Worm (Caenorhabditis elegans) whole organism, mixed stage, embryonic: Measurements from ENCODE around the gene F46E10.3.

Source experiments
- M03D4.4 ChIP-seq: sonication (generic microtip); optimal IDR thresholded peaks from 2 replicates; lab custom pipeline; 2017; ENCODE audit warnings: mild to moderate bottlenecking, missing genetic modification characterization, missing compliant biosample characterization
- blmp-1 ChIP-seq: fragments of 150-350 bp; optimal IDR thresholded peaks from 2 replicates; lab custom pipeline; 2014; ENCODE audit warnings: missing biosample characterization, missing genetic modification characterization
- ceh-39 ChIP-seq: fragments of 150-350 bp; optimal IDR thresholded peaks from 2 replicates; lab custom pipeline; 2014; ENCODE audit warnings: missing biosample characterization, missing genetic modification characterization
- ceh-43 ChIP-seq: fragments of 200-800 bp; sonication (Bioruptor generic); optimal IDR thresholded peaks from 2 replicates; lab custom pipeline; 2018; ENCODE audit warnings: mild to moderate bottlenecking, missing genetic modification characterization, moderate library complexity, missing compliant biosample characterization
- ceh-83 ChIP-seq: fragments of 200-800 bp; sonication (Bioruptor generic); optimal IDR thresholded peaks from 2 replicates; lab custom pipeline; 2018; ENCODE audit warnings: mild to moderate bottlenecking, missing genetic modification characterization, missing compliant biosample characterization
- ces-1 ChIP-seq: fragments of 150-350 bp; optimal IDR thresholded peaks from 2 replicates; lab custom pipeline; 2014; ENCODE audit warnings: missing biosample characterization, missing genetic modification reagents, missing genetic modification characterization
- cnd-1 ChIP-seq: fragments of 200-800 bp; sonication (Bioruptor generic); optimal IDR thresholded peaks from 2 replicates; lab custom pipeline; 2018; ENCODE audit warnings: mild to moderate bottlenecking, missing genetic modification characterization, missing compliant biosample characterization
- drap-1 ChIP-seq: fragments of 200-800 bp; sonication (Bioruptor generic); optimal IDR thresholded peaks from 3 replicates; lab custom pipeline; 2018; ENCODE audit warnings: mild to moderate bottlenecking, missing genetic modification characterization, missing compliant biosample characterization
- elt-1 ChIP-seq: sonication (generic microtip); optimal IDR thresholded peaks from 2 replicates; lab custom pipeline; 2017; ENCODE audit warnings: missing genetic modification characterization, mild to moderate bottlenecking, missing compliant biosample characterization, antibody characterized with exemption, moderate library complexity, borderline replicate concordance; ENCODE audit not compliant: insufficient read depth
- elt-3 ChIP-seq: fragments of 150-350 bp; optimal IDR thresholded peaks from 2 replicates; lab custom pipeline; 2014; ENCODE audit warnings: missing biosample characterization, missing genetic modification characterization
- flh-1 ChIP-seq: fragments of 200-800 bp; sonication (Bioruptor generic); optimal IDR thresholded peaks from 2 replicates; lab custom pipeline; 2018; ENCODE audit warnings: mild to moderate bottlenecking, missing genetic modification characterization, moderate library complexity, missing compliant biosample characterization
- ham-2 ChIP-seq: fragments of 200-800 bp; sonication (Bioruptor generic); optimal IDR thresholded peaks from 2 replicates; lab custom pipeline; 2018; ENCODE audit warnings: mild to moderate bottlenecking, missing genetic modification characterization, missing compliant biosample characterization
- hlh-1 ChIP-seq: fragments of 150-350 bp; optimal IDR thresholded peaks from 2 replicates; lab custom pipeline; 2014; ENCODE audit warnings: missing biosample characterization, missing genetic modification reagents, missing genetic modification characterization
- lin-13 ChIP-seq: fragments of 150-350 bp; optimal IDR thresholded peaks from 2 replicates; lab custom pipeline; 2014; ENCODE audit warnings: missing biosample characterization, missing genetic modification characterization
- lin-32 ChIP-seq: fragments of 200-800 bp; sonication (Bioruptor generic); optimal IDR thresholded peaks from 2 replicates; lab custom pipeline; 2018; ENCODE audit warnings: mild to moderate bottlenecking, missing genetic modification characterization, missing compliant biosample characterization
- lsy-2 ChIP-seq: fragments of 150-350 bp; optimal IDR thresholded peaks from 2 replicates; lab custom pipeline; 2014; ENCODE audit warnings: missing biosample characterization, missing genetic modification characterization
- mab-5 ChIP-seq: fragments of 150-350 bp; optimal IDR thresholded peaks from 2 replicates; lab custom pipeline; 2014; ENCODE audit warnings: missing biosample characterization, missing genetic modification characterization
- mls-2 ChIP-seq: sonication (generic microtip); optimal IDR thresholded peaks from 2 replicates; lab custom pipeline; 2016; ENCODE audit warnings: mild to moderate bottlenecking, missing genetic modification characterization, moderate library complexity, missing compliant biosample characterization
- nhr-12 ChIP-seq: fragments of 150-350 bp; optimal IDR thresholded peaks from 2 replicates; lab custom pipeline; 2014; ENCODE audit warnings: missing biosample characterization, missing genetic modification characterization
- nhr-2 ChIP-seq: fragments of 150-350 bp; optimal IDR thresholded peaks from 2 replicates; lab custom pipeline; 2014; ENCODE audit warnings: missing biosample characterization, missing genetic modification characterization
- nhr-237 ChIP-seq: fragments of 150-350 bp; optimal IDR thresholded peaks from 2 replicates; lab custom pipeline; 2014; ENCODE audit warnings: missing biosample characterization, missing genetic modification characterization
- nhr-28 ChIP-seq: fragments of 150-350 bp; optimal IDR thresholded peaks from 2 replicates; lab custom pipeline; 2014; ENCODE audit warnings: missing biosample characterization, missing genetic modification characterization
- nhr-76 ChIP-seq: sonication (generic microtip); optimal IDR thresholded peaks from 2 replicates; lab custom pipeline; 2017; ENCODE audit warnings: missing biosample characterization, missing genetic modification characterization
- pha-4 ChIP-seq: fragments of 150-350 bp; optimal IDR thresholded peaks from 2 replicates; lab custom pipeline; 2018; ENCODE audit warnings: missing biosample characterization, missing genetic modification reagents, missing genetic modification characterization
- sem-2 ChIP-seq: fragments of 200-800 bp; sonication (Bioruptor generic); optimal IDR thresholded peaks from 2 replicates; lab custom pipeline; 2018; ENCODE audit warnings: mild to moderate bottlenecking, missing genetic modification characterization, missing compliant biosample characterization
- sptf-1 ChIP-seq: sonication (generic microtip); optimal IDR thresholded peaks from 2 replicates; lab custom pipeline; 2017; ENCODE audit warnings: mild to moderate bottlenecking, missing genetic modification characterization, moderate library complexity, missing compliant biosample characterization
- unc-39 ChIP-seq: fragments of 150-350 bp; optimal IDR thresholded peaks from 2 replicates; lab custom pipeline; 2014; ENCODE audit warnings: missing biosample characterization, missing genetic modification characterization
- unc-62 ChIP-seq: fragments of 150-350 bp; optimal IDR thresholded peaks from 2 replicates; lab custom pipeline; 2014; ENCODE audit warnings: missing biosample characterization, missing genetic modification reagents, missing genetic modification characterization
- zip-8 ChIP-seq: fragments of 150-350 bp; optimal IDR thresholded peaks from 2 replicates; lab custom pipeline; 2014; ENCODE audit warnings: missing biosample characterization, missing genetic modification characterization
- ztf-11 ChIP-seq: fragments of 150-350 bp; optimal IDR thresholded peaks from 2 replicates; lab custom pipeline; 2014; ENCODE audit warnings: missing biosample characterization, missing genetic modification characterization

Gene F46E10.3

DNA sequence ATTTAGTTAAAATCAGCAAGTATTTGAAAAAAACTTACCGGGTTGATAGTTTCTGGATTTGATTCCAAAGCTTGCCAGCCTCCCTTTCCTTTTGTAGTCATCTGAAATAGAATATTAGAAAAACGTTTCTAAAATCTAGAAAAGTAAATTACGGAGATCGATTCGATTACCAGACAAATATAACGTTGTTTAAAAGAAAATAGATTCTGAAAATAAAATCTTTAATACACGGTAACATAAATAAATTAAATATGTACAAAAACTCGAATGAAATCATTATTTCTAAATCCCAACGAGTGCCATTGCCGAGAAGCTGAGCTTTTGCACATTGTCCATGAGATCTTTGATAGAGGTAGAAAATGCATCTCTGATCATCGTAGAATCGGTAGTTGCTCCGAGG lies 9.4 kb upstream of the F46E10.3 start, which contains the start of gene ubh-3:
Gene ubh-3, minus strand, starts transcription at position 101 of the 400 bp plus-strand sequence.
- no peak for TF ChIP-seq ceh-39 (tag; lab: Kevin White, UChicago)
- no peak for TF ChIP-seq nhr-28 (tag; lab: Kevin White, UChicago)
- TF ChIP-seq ceh-43 (GFP tag; lab: Kevin White, UChicago), result no peak
- no peak for TF ChIP-seq nhr-12 (tag; lab: Kevin White, UChicago)
- no peak for TF ChIP-seq elt-3
- TF ChIP-seq ham-2 (GFP tag; lab: Kevin White, UChicago), result no peak
- no peak for TF ChIP-seq unc-62 (GFP tag; lab: Kevin White, UChicago)
- no peak for TF ChIP-seq sem-2
- no peak for TF ChIP-seq sptf-1 (tag; lab: Kevin White, UChicago)
- no peak for TF ChIP-seq unc-39
- TF ChIP-seq lin-32 (GFP tag; lab: Kevin White, UChicago), result no peak
- no peak for TF ChIP-seq drap-1 (GFP tag; lab: Kevin White, UChicago)
- no peak for TF ChIP-seq elt-1
- no peak for TF ChIP-seq pha-4 (tag; lab: Kevin White, UChicago)
- TF ChIP-seq lsy-2 (tag; lab: Kevin White, UChicago), result no peak
- no peak for TF ChIP-seq flh-1 (GFP tag; lab: Kevin White, UChicago)
- no peak for TF ChIP-seq blmp-1 (tag; lab: Kevin White, UChicago)
- TF ChIP-seq hlh-1 (tag; lab: Kevin White, UChicago), result no peak
- TF ChIP-seq mls-2 (tag; lab: Kevin White, UChicago), result no peak
- TF ChIP-seq ztf-11 (tag; lab: Kevin White, UChicago), result no peak

ce11 chrV:6509717-6510116 lies 8.4 kb upstream of the F46E10.3 start, which contains the start of gene ubh-2:
ubh-2 (minus strand) TSS chrV:6509817.
- TF ChIP-seq nhr-237 (tag; lab: Kevin White, UChicago) (no peak), drap-1 (GFP tag; lab: Kevin White, UChicago) (no peak), ham-2 (GFP tag; lab: Kevin White, UChicago) (no peak), zip-8 (tag; lab: Kevin White, UChicago) (no peak)

DNA sequence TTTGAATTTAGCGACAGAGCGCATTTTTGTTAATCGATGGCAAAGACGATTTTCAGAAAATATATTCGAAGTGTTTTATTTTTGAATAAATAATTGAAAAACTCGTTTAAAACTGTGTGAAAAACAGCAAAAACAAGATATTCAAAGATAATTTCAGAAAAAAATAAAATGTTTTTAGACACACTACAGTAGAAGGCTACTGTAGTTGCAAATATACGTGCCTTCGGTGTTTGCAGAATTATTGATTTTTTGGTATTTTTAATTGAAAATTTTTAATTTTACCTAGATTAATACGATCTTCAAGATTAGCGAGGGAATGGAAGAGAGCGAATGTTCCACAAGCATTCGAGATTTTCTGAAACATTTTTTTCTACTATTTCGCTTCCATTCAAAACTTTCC lies 7.5 kb upstream of the F46E10.3 start:
- TF ChIP-seq drap-1 (GFP tag; lab: Kevin White, UChicago), result no peak
- TF ChIP-seq ceh-83 (GFP tag; lab: Kevin White, UChicago), result no peak
- TF ChIP-seq lin-13 (tag; lab: Kevin White, UChicago), result no peak
- TF ChIP-seq sem-2, result no peak
- TF ChIP-seq flh-1 (GFP tag; lab: Kevin White, UChicago), result no peak
- TF ChIP-seq nhr-28 (tag; lab: Kevin White, UChicago), result no peak

DNA sequence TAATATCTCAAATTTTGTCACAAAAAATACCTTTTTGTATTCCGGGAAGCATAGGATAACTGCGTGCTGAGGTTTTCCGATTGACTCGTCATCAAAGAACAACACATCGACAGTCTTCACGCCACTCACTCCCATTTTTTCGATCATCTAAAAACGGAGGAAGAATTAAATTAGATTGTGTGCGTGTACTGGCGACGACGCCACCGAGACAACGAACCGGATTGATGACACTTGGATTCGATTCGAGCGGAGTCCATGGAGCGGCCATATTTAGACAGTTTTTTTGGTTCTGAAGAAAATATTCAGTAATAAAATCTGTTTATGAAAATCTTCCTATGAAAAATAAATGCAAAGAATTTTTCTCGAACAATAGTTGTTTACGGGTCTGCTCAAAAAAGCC lies 7.0 kb upstream of the F46E10.3 start, which contains the start of gene ubh-1:
Gene ubh-1, minus strand, starts transcription at position 289 of the 400 bp plus-strand sequence.
- no peak for TF ChIP-seq ceh-39 (tag; lab: Kevin White, UChicago)
- no peak for TF ChIP-seq lsy-2 (tag; lab: Kevin White, UChicago)
- no peak for TF ChIP-seq blmp-1 (tag; lab: Kevin White, UChicago)
- no peak for TF ChIP-seq drap-1 (GFP tag; lab: Kevin White, UChicago)

- TF ChIP-seq ham-2 (GFP tag; lab: Kevin White, UChicago), result peak; percentile 29
- TF ChIP-seq nhr-12 (tag; lab: Kevin White, UChicago), result no peak
Measured at ce11 chrV:6513356-6513755, 4.7 kb upstream of the F46E10.3 start.

DNA sequence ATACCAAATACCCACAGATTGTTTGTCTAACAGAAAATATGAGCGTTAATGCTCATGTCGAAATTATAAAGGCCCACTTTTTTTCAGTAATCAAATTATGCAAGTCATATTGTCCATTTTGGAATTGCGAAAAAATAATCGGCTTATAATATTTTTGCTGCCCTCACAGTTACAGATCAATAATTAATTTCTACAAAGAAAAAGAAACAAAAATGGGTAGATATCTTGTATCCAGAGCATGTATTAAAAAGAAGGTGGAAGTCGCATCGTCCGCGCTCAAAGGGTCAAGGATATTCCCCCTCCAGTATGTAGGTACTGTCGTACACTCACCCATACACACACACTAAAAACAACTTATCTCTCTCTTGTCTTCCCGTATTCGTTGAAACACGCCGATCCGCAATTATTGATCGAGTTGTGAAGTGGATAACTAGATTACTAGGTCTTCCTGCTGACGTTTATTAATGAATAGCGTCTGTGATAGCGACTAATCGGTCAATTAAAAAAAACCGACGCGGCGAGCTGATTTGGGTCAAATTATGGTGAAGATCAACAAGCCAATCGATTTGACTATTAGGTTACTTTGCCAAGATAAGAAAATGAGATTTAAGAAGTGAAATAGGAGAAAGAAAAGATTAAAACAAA lies 4.2 kb upstream of the F46E10.3 start:
- TF ChIP-seq cnd-1 (tag; lab: Kevin White, UChicago) (no peak), sptf-1 (tag; lab: Kevin White, UChicago) (no peak), mab-5 (tag; lab: Kevin White, UChicago) (no peak), nhr-76 (no peak), unc-62 (GFP tag; lab: Kevin White, UChicago) (no peak), mls-2 (tag; lab: Kevin White, UChicago) (no peak), nhr-28 (tag; lab: Kevin White, UChicago) (no peak), ces-1 (GFP tag; lab: Kevin White, UChicago) (no peak), unc-39 (no peak), nhr-2 (tag; lab: Kevin White, UChicago) (no peak), zip-8 (tag; lab: Kevin White, UChicago) (no peak), M03D4.4 (tag; lab: Kevin White, UChicago) (no peak), nhr-12 (tag; lab: Kevin White, UChicago) (no peak), ham-2 (GFP tag; lab: Kevin White, UChicago) (no peak)
